Worm (Caenorhabditis elegans) whole organism, L2 larva: ENCODE results near the gene msp-55.
"Not testable (repeated sequence)": the region's sequence is repeated elsewhere in the genome, so short reads cannot be mapped to it uniquely, and the experiment has no call there.

Source experiments
- ZK546.5 ChIP-seq: sonication (generic microtip); optimal IDR thresholded peaks from 2 replicates; lab custom pipeline; 2017; ENCODE audit warnings: missing biosample characterization, missing genetic modification characterization
- fos-1 ChIP-seq: fragments of 150-350 bp; optimal IDR thresholded peaks from 2 replicates; lab custom pipeline; 2014; ENCODE audit warnings: missing biosample characterization, missing genetic modification characterization
- lsy-2 ChIP-seq, 2 experiments: fragments of 150-350 bp in 1 of 2; sonication (generic microtip) in 1 of 2; optimal IDR thresholded peaks; 2 replicates each; lab custom pipeline; 2014 to 2017; ENCODE audit warnings: missing biosample characterization in 2 of 2, missing genetic modification characterization in 2 of 2
- mbf-1 ChIP-seq: sonication (generic microtip); optimal IDR thresholded peaks from 2 replicates; lab custom pipeline; 2017; ENCODE audit warnings: missing biosample characterization, missing genetic modification characterization
- nhr-12 ChIP-seq: fragments of 150-350 bp; optimal IDR thresholded peaks from 2 replicates; lab custom pipeline; 2014; ENCODE audit warnings: missing biosample characterization, missing genetic modification characterization
- nhr-25 ChIP-seq: fragments of 150-350 bp; sonication (generic microtip); optimal IDR thresholded peaks from 3 replicates; lab custom pipeline; 2014; ENCODE audit warnings: missing biosample characterization, missing genetic modification characterization
- peb-1 ChIP-seq: fragments of 150-350 bp; optimal IDR thresholded peaks from 2 replicates; lab custom pipeline; 2014; ENCODE audit warnings: missing biosample characterization, missing genetic modification characterization
- skn-1 ChIP-seq: sonication (generic microtip); optimal IDR thresholded peaks from 2 replicates; lab custom pipeline; 2017; ENCODE audit warnings: missing biosample characterization, missing genetic modification characterization
- ztf-11 ChIP-seq: sonication (generic microtip); optimal IDR thresholded peaks from 2 replicates; lab custom pipeline; 2017; ENCODE audit warnings: missing biosample characterization, missing genetic modification characterization

ce11 chrIV:5070593-5070992 is 14.8 kb upstream of the msp-55 start, which contains the start of gene C02B10.6:
- TF ChIP-seq fos-1 (tag; lab: Kevin White, UChicago); skn-1 (tag; lab: Kevin White, UChicago); mbf-1 (tag; lab: Kevin White, UChicago); nhr-12 (tag; lab: Kevin White, UChicago); nhr-25 (tag; lab: Kevin White, UChicago); ZK546.5 (tag; lab: Kevin White, UChicago); ztf-11 (tag; lab: Kevin White, UChicago); peb-1 (tag; lab: Kevin White, UChicago); lsy-2 (tag; optimal IDR thresholded peaks at IDR 0.05; lab: Kevin White, UChicago): not testable (repeated sequence)
